Fruit fly (Drosophila melanogaster) whole organism, embryonic: ENCODE measurements around the gene Ndae1.
A peak's percentile ranks its signal among the peaks of the same experiment; 100 is the strongest.

ENCODE experiments used
- Bdp1 ChIP-seq: fragments of 200-800 bp; sonication (Bioruptor generic); optimal IDR thresholded peaks from 3 replicates; lab custom pipeline; 2016; ENCODE audit warnings: missing biosample characterization, missing genetic modification characterization
- Blimp-1 ChIP-seq: fragments of 200-800 bp; sonication (Bioruptor generic); optimal IDR thresholded peaks from 3 replicates; lab custom pipeline; 2018; ENCODE audit warnings: missing biosample characterization, missing genetic modification characterization, mild to moderate bottlenecking, moderate library complexity, missing genetic modification reagents
- CG10209 ChIP-seq: fragments of 200-800 bp; sonication (Bioruptor generic); optimal IDR thresholded peaks from 3 replicates; lab custom pipeline; 2017; ENCODE audit warnings: missing biosample characterization, mild to moderate bottlenecking, missing genetic modification characterization, missing genetic modification reagents
- CG10543 ChIP-seq: fragments of 200-800 bp; sonication (Bioruptor generic); optimal IDR thresholded peaks from 3 replicates; lab custom pipeline; 2017; ENCODE audit warnings: missing biosample characterization, mild to moderate bottlenecking, missing genetic modification characterization, moderate library complexity
- CG11723 ChIP-seq: fragments of 200-800 bp; sonication (Bioruptor generic); optimal IDR thresholded peaks from 2 replicates; lab custom pipeline; 2017; ENCODE audit warnings: missing biosample characterization, mild to moderate bottlenecking, missing genetic modification characterization
- CG15011 ChIP-seq: fragments of 200-800 bp; sonication (Bioruptor generic); optimal IDR thresholded peaks from 3 replicates; lab custom pipeline; 2018; ENCODE audit warnings: missing biosample characterization, mild to moderate bottlenecking, missing genetic modification characterization
- CG18011 ChIP-seq: fragments of 200-800 bp; sonication (Bioruptor generic); optimal IDR thresholded peaks from 2 replicates; lab custom pipeline; 2017; ENCODE audit warnings: missing biosample characterization, missing genetic modification characterization, mild to moderate bottlenecking, moderate library complexity, missing genotype
- CG2202 ChIP-seq: fragments of 200-800 bp; sonication (Bioruptor generic); optimal IDR thresholded peaks from 2 replicates; lab custom pipeline; 2018; ENCODE audit warnings: missing biosample characterization, mild to moderate bottlenecking, missing genetic modification characterization
- CG30431 ChIP-seq: fragments of 200-800 bp; sonication (Bioruptor generic); optimal IDR thresholded peaks from 2 replicates; lab custom pipeline; 2017; ENCODE audit warnings: missing biosample characterization, missing genetic modification characterization
- CG32772 ChIP-seq: fragments of 200-800 bp; sonication (Bioruptor generic); IDR thresholded peaks from 2 replicates; pipeline ENCODE4 v1.3.6; 2022; ENCODE audit warnings: missing biosample characterization, missing genetic modification characterization
- Ets97D ChIP-seq: fragments of 200-800 bp; sonication (Bioruptor generic); optimal IDR thresholded peaks from 3 replicates; lab custom pipeline; 2016; ENCODE audit warnings: missing biosample characterization, missing genetic modification characterization
- HLH3B ChIP-seq: fragments of 200-800 bp; sonication (Bioruptor generic); IDR thresholded peaks from 2 replicates; pipeline ENCODE4 v1.3.6; 2022; ENCODE audit warnings: missing biosample characterization, missing genetic modification characterization
- HLH4C ChIP-seq: fragments of 200-800 bp; sonication (Bioruptor generic); IDR thresholded peaks from 3 replicates; pipeline ENCODE4 v1.3.6; 2022; ENCODE audit warnings: missing biosample characterization, missing genetic modification characterization; ENCODE audit not compliant: partially characterized antibody
- Hr3 ChIP-seq: fragments of 200-800 bp; sonication (Bioruptor generic); optimal IDR thresholded peaks from 3 replicates; lab custom pipeline; 2016; ENCODE audit warnings: missing biosample characterization, missing genetic modification characterization
- Jarid2 ChIP-seq: fragments of 200-800 bp; sonication (Bioruptor generic); optimal IDR thresholded peaks from 3 replicates; lab custom pipeline; 2017; ENCODE audit warnings: mild to moderate bottlenecking, missing biosample characterization, missing genetic modification reagents, missing genetic modification characterization
- MTF-1 ChIP-seq: fragments of 200-800 bp; sonication (Bioruptor generic); optimal IDR thresholded peaks from 2 replicates; lab custom pipeline; 2018; ENCODE audit warnings: missing biosample characterization, mild to moderate bottlenecking, missing genetic modification characterization, borderline replicate concordance
- NfI ChIP-seq: fragments of 200-800 bp; sonication (Bioruptor generic); optimal IDR thresholded peaks from 3 replicates; lab custom pipeline; 2018; ENCODE audit warnings: missing biosample characterization, mild to moderate bottlenecking, missing genetic modification characterization, moderate library complexity
- Sry-β ChIP-seq: fragments of 200-800 bp; sonication (Bioruptor generic); optimal IDR thresholded peaks from 2 replicates; lab custom pipeline; 2018; ENCODE audit warnings: missing biosample characterization, mild to moderate bottlenecking, missing genetic modification characterization, moderate library complexity
- YL-1 ChIP-seq: fragments of 200-800 bp; sonication (Bioruptor generic); optimal IDR thresholded peaks from 3 replicates; lab custom pipeline; 2017; ENCODE audit warnings: missing biosample characterization, mild to moderate bottlenecking, missing genetic modification characterization
- ac ChIP-seq: fragments of 200-800 bp; sonication (Bioruptor generic); optimal IDR thresholded peaks from 3 replicates; lab custom pipeline; 2017; ENCODE audit warnings: missing biosample characterization, mild to moderate bottlenecking, missing genetic modification characterization
- ap ChIP-seq: fragments of 200-800 bp; sonication (Bioruptor generic); IDR thresholded peaks from 2 replicates; pipeline ENCODE4 v1.3.6; 2022; ENCODE audit warnings: missing biosample characterization, missing genetic modification characterization
- ara ChIP-seq: fragments of 200-800 bp; sonication (Bioruptor generic); IDR thresholded peaks from 2 replicates; pipeline ENCODE4 v1.3.6; 2022; ENCODE audit warnings: missing biosample characterization, missing genetic modification characterization
- btn ChIP-seq: fragments of 200-800 bp; sonication (Bioruptor generic); optimal IDR thresholded peaks from 2 replicates; lab custom pipeline; 2016; ENCODE audit warnings: missing biosample characterization, missing genetic modification characterization
- dmrt99B ChIP-seq: fragments of 200-800 bp; sonication (Bioruptor generic); optimal IDR thresholded peaks from 2 replicates; lab custom pipeline; 2018; ENCODE audit warnings: missing biosample characterization, mild to moderate bottlenecking, missing genetic modification characterization, moderate library complexity
- emc ChIP-seq: fragments of 200-800 bp; sonication (Bioruptor generic); optimal IDR thresholded peaks from 2 replicates; lab custom pipeline; 2016; ENCODE audit warnings: missing biosample characterization, missing genetic modification characterization
- ewg ChIP-seq: fragments of 200-800 bp; sonication (Bioruptor generic); optimal IDR thresholded peaks from 3 replicates; lab custom pipeline; 2017; ENCODE audit warnings: mild to moderate bottlenecking, missing biosample characterization, missing genetic modification reagents, missing genetic modification characterization
- gfzf ChIP-seq: fragments of 200-800 bp; sonication (Bioruptor generic); optimal IDR thresholded peaks from 2 replicates; lab custom pipeline; 2016; ENCODE audit warnings: missing biosample characterization, mild to moderate bottlenecking, missing genetic modification characterization, moderate library complexity
- grau ChIP-seq: fragments of 200-800 bp; optimal IDR thresholded peaks from 3 replicates; lab custom pipeline; 2019; ENCODE audit warnings: missing biosample characterization, mild to moderate bottlenecking, missing genetic modification characterization, moderate library complexity
- gsb ChIP-seq: fragments of 200-800 bp; sonication (Bioruptor generic); IDR thresholded peaks from 2 replicates; pipeline ENCODE4 v1.3.6; 2022; ENCODE audit warnings: missing biosample characterization, missing genetic modification characterization
- hb ChIP-seq: fragments of 200-800 bp; sonication (Bioruptor generic); IDR thresholded peaks from 3 replicates; pipeline ENCODE4 v1.3.6; 2022; ENCODE audit warnings: missing biosample characterization, missing genetic modification characterization; ENCODE audit not compliant: partially characterized antibody
- hkb ChIP-seq, 2 experiments: fragments of 200-800 bp in 1 of 2; fragments of >200 bp in 1 of 2; sonication (Bioruptor generic) in 1 of 2; IDR thresholded peaks in 1 of 2; optimal IDR thresholded peaks in 1 of 2; 2 replicates each; pipeline versions ENCODE4 v1.3.6 to Lab custom; 2017 to 2022; ENCODE audit warnings: missing biosample characterization in 1 of 2, missing genetic modification characterization in 1 of 2
- inv ChIP-seq: fragments of 200-800 bp; sonication (Bioruptor generic); IDR thresholded peaks from 2 replicates; pipeline ENCODE4 v1.3.6; 2022; ENCODE audit warnings: missing biosample characterization, missing genetic modification characterization; ENCODE audit not compliant: partially characterized antibody
- lab ChIP-seq: fragments of 200-800 bp; sonication (Bioruptor generic); optimal IDR thresholded peaks from 3 replicates; lab custom pipeline; 2017; ENCODE audit warnings: missing biosample characterization, missing genetic modification characterization, mild to moderate bottlenecking, moderate library complexity, missing genetic modification reagents
- lbe ChIP-seq: fragments of 200-800 bp; sonication (Bioruptor generic); optimal IDR thresholded peaks from 2 replicates; lab custom pipeline; 2016; ENCODE audit warnings: missing biosample characterization, mild to moderate bottlenecking, missing genetic modification characterization
- lov ChIP-seq, 2 experiments: fragments of 200-800 bp in 1 of 2; fragments of >200 bp in 1 of 2; sonication (Bioruptor generic) in 1 of 2; IDR thresholded peaks in 1 of 2; optimal IDR thresholded peaks in 1 of 2; 2 replicates in 1 of 2; 3 replicates in 1 of 2; pipeline versions ENCODE4 v1.3.6 to Lab custom; 2017 to 2022; ENCODE audit warnings: missing biosample characterization in 1 of 2, missing genetic modification characterization in 1 of 2
- nom ChIP-seq: fragments of 200-800 bp; sonication (Bioruptor generic); optimal IDR thresholded peaks from 2 replicates; lab custom pipeline; 2017; ENCODE audit warnings: missing biosample characterization, missing genetic modification characterization, mild to moderate bottlenecking, moderate library complexity, missing genetic modification reagents
- org-1 ChIP-seq: fragments of 200-800 bp; sonication (Bioruptor generic); optimal IDR thresholded peaks from 2 replicates; lab custom pipeline; 2017; ENCODE audit warnings: missing biosample characterization, missing genetic modification characterization
- prd ChIP-seq, 3 experiments: fragments of >200 bp in 2 of 3; fragments of 200-800 bp in 1 of 3; sonication (Bioruptor generic) in 1 of 3; optimal IDR thresholded peaks in 2 of 3; IDR thresholded peaks in 1 of 3; 2 replicates in 2 of 3; 3 replicates in 1 of 3; pipeline versions ENCODE4 v1.3.6 to Lab custom; 2017 to 2022; ENCODE audit warnings: missing biosample characterization in 1 of 3, missing genetic modification characterization in 1 of 3
- pzg ChIP-seq: fragments of 200-800 bp; sonication (Bioruptor generic); optimal IDR thresholded peaks from 3 replicates; lab custom pipeline; 2018; ENCODE audit warnings: missing biosample characterization, mild to moderate bottlenecking, missing genetic modification characterization, moderate library complexity
- schlank ChIP-seq: fragments of 200-800 bp; sonication (Bioruptor generic); optimal IDR thresholded peaks from 2 replicates; lab custom pipeline; 2018; ENCODE audit warnings: missing biosample characterization, mild to moderate bottlenecking, missing genetic modification characterization
- slou ChIP-seq: fragments of 200-800 bp; sonication (Bioruptor generic); optimal IDR thresholded peaks from 3 replicates; lab custom pipeline; 2016; ENCODE audit warnings: missing biosample characterization, missing genetic modification characterization
- sob ChIP-seq: fragments of 200-800 bp; sonication (Bioruptor generic); IDR thresholded peaks from 2 replicates; pipeline ENCODE4 v1.3.6; 2022; ENCODE audit warnings: missing biosample characterization, missing genetic modification characterization
- sqz ChIP-seq: fragments of 200-800 bp; sonication (Bioruptor generic); optimal IDR thresholded peaks from 3 replicates; lab custom pipeline; 2018; ENCODE audit warnings: missing biosample characterization, mild to moderate bottlenecking, missing genetic modification characterization
- tin ChIP-seq: fragments of 200-800 bp; sonication (Bioruptor generic); optimal IDR thresholded peaks from 3 replicates; lab custom pipeline; 2016; ENCODE audit warnings: missing biosample characterization, missing genetic modification characterization
- ttk ChIP-seq: fragments of 200-800 bp; sonication (Bioruptor generic); IDR thresholded peaks from 2 replicates; pipeline ENCODE4 v2.1.2; 2022; ENCODE audit warnings: missing biosample characterization, missing genetic modification characterization
- unc-4 ChIP-seq: fragments of 200-800 bp; sonication (Bioruptor generic); IDR thresholded peaks from 2 replicates; pipeline ENCODE4 v1.3.6; 2022; ENCODE audit warnings: missing biosample characterization, missing genetic modification characterization; ENCODE audit not compliant: partially characterized antibody
- vvl ChIP-seq: fragments of 200-800 bp; sonication (Bioruptor generic); IDR thresholded peaks from 2 replicates; pipeline ENCODE4 v1.3.6; 2022; ENCODE audit warnings: missing biosample characterization, missing genetic modification characterization

The Ndae1 gene

dm6 chr2L:7188530-7188996 is 60.6 kb downstream of the Ndae1 start (continued):
- TF ChIP-seq sqz (GFP tag; lab: Kevin White, UChicago) (peak; percentile 95), lbe (GFP tag; lab: Kevin White, UChicago) (peak; percentile 97), HLH3B (GFP tag; lab: Robert Waterston, UW) (peak; percentile 99), CG11723 (GFP tag; lab: Kevin White, UChicago) (peak; percentile 98), CG10209 (GFP tag; lab: Kevin White, UChicago) (peak; percentile 98), Hr3 (GFP tag; lab: Kevin White, UChicago) (peak; percentile 98), vvl (GFP tag; lab: Robert Waterston, UW) (peak; percentile 99), CG18011 (GFP tag; lab: Kevin White, UChicago) (peak; percentile 91), HLH4C (GFP tag; lab: Robert Waterston, UW) (peak; percentile 22; the same call in 1 of the 3 replicates), schlank (peak; percentile 94), grau (tag; lab: Kevin White, UChicago) (peak; percentile 97), CG15011 (GFP tag; lab: Kevin White, UChicago) (peak; percentile 96), ap (GFP tag; lab: Robert Waterston, UW) (peak; percentile 96), tin (GFP tag; lab: Kevin White, UChicago) (peak; percentile 98), lab (GFP tag; lab: Kevin White, UChicago) (peak; percentile 99), prd (optimal IDR thresholded peaks at IDR 0.05; lab: Kevin White, UChicago) (no peak), prd (GFP tag; IDR thresholded peaks at IDR 0.05; lab: Robert Waterston, UW) (peak; percentile 99), CG10543 (GFP tag; lab: Kevin White, UChicago) (peak; percentile 99), hb (GFP tag; lab: Robert Waterston, UW) (no peak), NfI (GFP tag; lab: Kevin White, UChicago) (peak; percentile 98), inv (no peak), nom (GFP tag; lab: Kevin White, UChicago) (peak; percentile 98), sob (peak; percentile 98), Blimp-1 (peak; percentile 96), ttk (peak; percentile 99), unc-4 (0 out of 2 replicates have a peak, but pooled peaks have one; percentile 18), ewg (GFP tag; lab: Kevin White, UChicago) (peak; percentile 96), MTF-1 (GFP tag; lab: Kevin White, UChicago) (peak; percentile 82), ac (peak; percentile 84), CG32772 (GFP tag; lab: Robert Waterston, UW) (peak; percentile 98), gsb (GFP tag; lab: Robert Waterston, UW) (peak; percentile 95), YL-1 (GFP tag; lab: Kevin White, UChicago) (peak; percentile 95), lov (optimal IDR thresholded peaks at IDR 0.05; lab: Kevin White, UChicago) (no peak), lov (GFP tag; IDR thresholded peaks at IDR 0.05; lab: Robert Waterston, UW) (peak; percentile 96), ara (GFP tag; lab: Robert Waterston, UW) (peak; percentile 98), Bdp1 (peak; percentile 89), gfzf (GFP tag; lab: Kevin White, UChicago) (no peak), btn (GFP tag; lab: Kevin White, UChicago) (peak; percentile 91), pzg (GFP tag; lab: Kevin White, UChicago) (peak; percentile 22), org-1 (GFP tag; lab: Kevin White, UChicago) (peak; percentile 99), CG2202 (peak; percentile 96), slou (GFP tag; lab: Kevin White, UChicago) (peak; percentile 98), CG30431 (peak; percentile 96), Jarid2 (peak; percentile 88), emc (peak; percentile 92), hkb (optimal IDR thresholded peaks at IDR 0.05; lab: Kevin White, UChicago) (no peak), hkb (GFP tag; IDR thresholded peaks at IDR 0.05; lab: Robert Waterston, UW) (peak; percentile 98), dmrt99B (tag; lab: Kevin White, UChicago) (peak; percentile 99), Ets97D (GFP tag; lab: Kevin White, UChicago) (peak; percentile 88), Sry-β (GFP tag; lab: Kevin White, UChicago) (peak; percentile 65)
